Worm (Caenorhabditis elegans): ENCODE results near the gene gyg-2.

gyg-2 gene

DNA sequence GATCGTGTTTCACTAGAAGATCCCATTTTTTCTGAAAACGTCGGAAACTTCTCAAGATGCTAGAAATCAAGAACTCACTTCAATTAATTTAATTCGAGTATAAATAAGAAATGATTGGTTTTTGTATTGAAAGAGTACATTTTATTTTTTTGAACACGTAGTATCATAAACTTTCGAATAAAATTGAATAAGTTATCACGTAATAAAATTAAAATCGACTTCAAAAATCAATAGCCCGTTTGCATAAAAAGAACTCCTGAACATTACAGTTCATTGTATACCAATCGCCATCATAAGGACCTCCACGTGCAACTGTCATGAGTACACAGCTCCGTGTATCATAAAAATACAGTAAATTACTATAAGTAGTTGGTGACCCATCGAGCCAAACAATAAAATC is 12.4 kb downstream of the gyg-2 start, which contains the start of gene T25E12.16:
Gene T25E12.16, minus strand, starts transcription at position 101 of the 400 bp plus-strand sequence.
- TF ChIP-seq nhr-11 (tag; optimal IDR thresholded peaks at IDR 0.05) (no peak), ztf-11 (tag; optimal IDR thresholded peaks at IDR 0.05) (no peak), egl-27 (tag; optimal IDR thresholded peaks at IDR 0.05) (no peak), lin-11 (tag; optimal IDR thresholded peaks at IDR 0.05) (no peak), lin-13 (GFP tag; optimal IDR thresholded peaks at IDR 0.05) (no peak), crh-2 (tag; optimal IDR thresholded peaks at IDR 0.05) (no peak), F13H6.1 (tag; optimal IDR thresholded peaks at IDR 0.05) (no peak), lin-39 (tag; optimal IDR thresholded peaks at IDR 0.05) (no peak), unc-39 (tag; optimal IDR thresholded peaks at IDR 0.05) (no peak), dmd-4 (tag; optimal IDR thresholded peaks at IDR 0.05) (no peak), ztf-4 (tag; optimal IDR thresholded peaks at IDR 0.05) (no peak), nhr-25 (tag; optimal IDR thresholded peaks at IDR 0.05) (no peak), sma-3 (GFP tag; optimal IDR thresholded peaks at IDR 0.05) (no peak), ztf-1 (GFP tag; conservative IDR thresholded peaks at IDR 0.05) (no peak), ceh-16 (tag; optimal IDR thresholded peaks at IDR 0.05) (no peak), ZK546.5 (tag; optimal IDR thresholded peaks at IDR 0.05) (no peak), unc-62 (GFP tag; optimal IDR thresholded peaks at IDR 0.05) (no peak)

DNA sequence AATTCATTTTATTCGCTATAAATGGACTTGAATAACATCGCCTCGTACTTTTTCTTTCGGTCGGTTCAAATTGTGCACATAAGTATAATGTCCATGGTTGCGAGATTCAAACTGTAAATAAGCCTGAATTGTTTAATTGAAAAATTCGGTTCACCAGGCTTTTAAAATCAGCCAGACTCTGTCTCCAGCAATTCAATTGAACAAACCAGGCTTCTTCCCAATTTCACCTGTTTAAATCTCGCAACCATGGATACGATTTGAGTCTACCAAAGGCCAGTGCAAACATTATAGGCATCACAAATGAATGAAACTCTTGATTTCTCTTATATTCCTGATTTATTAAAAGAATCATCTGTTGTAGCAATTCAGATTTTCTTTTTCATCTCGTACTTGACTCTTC is 14.5 kb downstream of the gyg-2 start, which contains the start of gene srz-100:
Gene srz-100, plus strand, starts transcription at position 301 of the 400 bp plus-strand sequence.
- no peak for TF ChIP-seq sem-4 (tag; optimal IDR thresholded peaks at IDR 0.05)
- TF ChIP-seq mbf-1 (tag; optimal IDR thresholded peaks at IDR 0.05), result no peak
- TF ChIP-seq ceh-82 (tag; optimal IDR thresholded peaks at IDR 0.05), result no peak
- TF ChIP-seq lsy-2 (tag; optimal IDR thresholded peaks at IDR 0.05), result no peak

DNA sequence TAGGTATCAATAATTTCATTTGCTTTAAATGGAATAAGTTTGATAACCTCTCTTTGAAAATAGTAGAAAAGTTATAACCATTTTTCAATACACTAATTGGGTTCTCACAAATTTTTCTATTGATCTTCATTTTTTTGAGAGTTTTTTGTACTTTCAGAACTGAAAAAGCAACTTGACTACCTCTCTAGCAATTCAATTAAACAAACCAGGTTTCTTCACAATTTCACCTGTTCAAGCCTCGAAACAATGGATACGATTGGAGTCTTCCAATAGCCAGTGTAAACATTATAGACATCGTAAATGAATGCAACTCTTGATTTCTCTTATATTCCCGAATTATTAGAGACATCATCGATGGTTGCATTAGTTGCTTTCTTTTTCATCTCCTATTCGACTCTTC is 16.1 kb downstream of the gyg-2 start, which contains the start of gene srz-99:
Gene srz-99, plus strand, starts transcription at position 301 of the 400 bp plus-strand sequence.
- TF ChIP-seq lin-13 (GFP tag; optimal IDR thresholded peaks at IDR 0.05), result no peak
- no peak for TF ChIP-seq nhr-11 (tag; optimal IDR thresholded peaks at IDR 0.05)
- TF ChIP-seq gmeb-1 (tag; optimal IDR thresholded peaks at IDR 0.05), result no peak
- no peak for TF ChIP-seq elt-3 (tag; optimal IDR thresholded peaks at IDR 0.05)
- TF ChIP-seq aly-2 (tag; optimal IDR thresholded peaks at IDR 0.05), result no peak
- no peak for TF ChIP-seq ceh-16 (tag; optimal IDR thresholded peaks at IDR 0.05)

DNA sequence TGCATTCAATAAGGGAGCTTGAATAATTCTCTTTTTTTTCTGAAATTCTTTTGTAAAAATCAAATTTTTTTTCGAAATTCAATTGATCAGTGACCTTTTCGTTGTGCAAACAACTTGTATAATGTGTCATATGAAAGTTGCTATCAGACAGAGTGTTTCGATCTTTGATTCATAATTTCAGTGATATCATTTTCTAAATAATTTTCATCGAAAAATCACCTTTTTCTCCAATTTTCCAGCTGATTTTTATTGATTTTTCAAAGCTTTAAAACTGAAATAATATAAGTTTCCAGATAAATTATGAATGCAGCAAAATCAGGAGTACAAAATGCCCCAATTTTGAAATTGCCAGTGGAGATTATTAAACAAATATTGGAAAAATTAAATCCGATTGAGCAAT is 17.6 kb downstream of the gyg-2 start, which contains the start of gene fbxa-127:
Gene fbxa-127, plus strand, starts transcription at position 301 of the 400 bp plus-strand sequence.
- TF ChIP-seq fos-1 (tag; optimal IDR thresholded peaks at IDR 0.05) (peak; percentile 60), mab-5 (tag; optimal IDR thresholded peaks at IDR 0.05) (no peak)

DNA sequence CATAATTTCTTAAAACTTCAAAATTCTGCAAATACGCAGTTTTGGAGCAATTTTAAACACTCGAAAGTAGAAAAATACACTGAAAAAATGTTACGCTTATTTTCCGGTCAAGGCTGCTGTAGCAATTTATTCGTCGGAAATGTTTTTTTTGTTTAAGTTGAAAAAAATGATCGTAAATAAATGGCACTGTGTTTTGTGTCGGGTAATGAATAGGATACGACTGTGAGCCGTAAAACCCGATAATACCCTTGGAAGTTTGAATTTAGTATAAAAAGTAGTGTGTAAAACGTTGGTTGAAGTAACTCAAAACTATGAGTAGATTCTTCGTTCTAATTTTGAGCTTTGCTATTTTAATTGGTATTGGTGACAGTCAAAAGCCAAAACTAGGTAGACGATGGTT is 19.1 kb downstream of the gyg-2 start, which contains the start of gene T25E12.14:
Gene T25E12.14, plus strand, starts transcription at position 301 of the 400 bp plus-strand sequence.
- TF ChIP-seq Y55F3AM.14 (GFP tag; optimal IDR thresholded peaks at IDR 0.05) (no peak), ZK546.5 (tag; optimal IDR thresholded peaks at IDR 0.05) (no peak), elt-3 (tag; optimal IDR thresholded peaks at IDR 0.05) (no peak), aly-2 (tag; optimal IDR thresholded peaks at IDR 0.05) (no peak), zag-1 (tag; optimal IDR thresholded peaks at IDR 0.05) (no peak), C34F6.9 (tag; optimal IDR thresholded peaks at IDR 0.05) (no peak), nhr-77 (tag; optimal IDR thresholded peaks at IDR 0.05) (no peak), ztf-4 (tag; optimal IDR thresholded peaks at IDR 0.05) (no peak), nhr-237 (tag; optimal IDR thresholded peaks at IDR 0.05) (no peak), ama-1 (optimal IDR thresholded peaks at IDR 0.05) (no peak), unc-39 (tag; optimal IDR thresholded peaks at IDR 0.05) (no peak), R02D3.7 (tag; optimal IDR thresholded peaks at IDR 0.05) (no peak), lin-39 (tag; optimal IDR thresholded peaks at IDR 0.05) (no peak), unc-62 (GFP tag; optimal IDR thresholded peaks at IDR 0.05) (no peak), peb-1 (tag; optimal IDR thresholded peaks at IDR 0.05) (no peak), lin-11 (tag; optimal IDR thresholded peaks at IDR 0.05) (no peak), ztf-11 (tag; optimal IDR thresholded peaks at IDR 0.05) (no peak), fos-1 (tag; optimal IDR thresholded peaks at IDR 0.05) (no peak)

DNA sequence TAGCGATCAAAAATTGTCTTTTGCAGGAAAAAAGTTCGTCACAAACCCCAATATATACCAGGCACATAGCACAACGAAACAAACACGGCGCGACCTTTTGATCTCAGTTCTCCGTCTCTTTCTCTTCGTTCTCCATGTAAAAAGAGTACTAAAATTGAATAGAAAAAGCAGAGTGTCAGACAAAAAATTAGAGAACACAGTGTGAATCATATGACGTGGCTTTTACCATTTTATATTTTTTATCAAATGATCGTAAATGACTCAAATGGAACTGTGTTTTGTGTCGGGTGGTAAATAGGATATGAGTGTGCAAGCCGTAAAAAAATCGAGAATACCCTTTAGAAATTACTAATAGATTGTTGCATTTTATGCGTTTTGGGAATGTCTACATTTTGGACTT is 20.1 kb downstream of the gyg-2 start:
- TF ChIP-seq Y55F3AM.14 (GFP tag; optimal IDR thresholded peaks at IDR 0.05), result no peak
- TF ChIP-seq alr-1 (tag; optimal IDR thresholded peaks at IDR 0.05), result no peak
- TF ChIP-seq nhr-25 (tag; optimal IDR thresholded peaks at IDR 0.05), result no peak
- no peak for TF ChIP-seq mab-5 (tag; optimal IDR thresholded peaks at IDR 0.05)
- no peak for TF ChIP-seq ama-1 (optimal IDR thresholded peaks at IDR 0.05)
- no peak for TF ChIP-seq peb-1 (tag; optimal IDR thresholded peaks at IDR 0.05)
- TF ChIP-seq C34F6.9 (tag; optimal IDR thresholded peaks at IDR 0.05), result no peak
- peak; percentile 31 for TF ChIP-seq sma-3 (GFP tag; optimal IDR thresholded peaks at IDR 0.05)
- TF ChIP-seq nhr-77 (tag; optimal IDR thresholded peaks at IDR 0.05), result no peak
- no peak for TF ChIP-seq ZK546.5 (tag; optimal IDR thresholded peaks at IDR 0.05)
- TF ChIP-seq ztf-4 (tag; optimal IDR thresholded peaks at IDR 0.05), result no peak
- peak; percentile 65 for TF ChIP-seq crh-2 (tag; optimal IDR thresholded peaks at IDR 0.05)
- no peak for TF ChIP-seq nhr-12 (tag; optimal IDR thresholded peaks at IDR 0.05)
- TF ChIP-seq sma-9 (GFP tag; optimal IDR thresholded peaks at IDR 0.05), result peak; percentile 74
- no peak for TF ChIP-seq sma-9 (tag; optimal IDR thresholded peaks at IDR 0.05)
- TF ChIP-seq fos-1 (tag; optimal IDR thresholded peaks at IDR 0.05), result peak; percentile 95
- TF ChIP-seq unc-55 (GFP tag; optimal IDR thresholded peaks at IDR 0.05), result no peak
- TF ChIP-seq gmeb-1 (tag; optimal IDR thresholded peaks at IDR 0.05), result peak; percentile 16

Measured in whole organism, L2 larva.